Worm (Caenorhabditis elegans): ENCODE measurements around the gene ugt-20.
A peak's percentile ranks its signal among the peaks of the same experiment; 100 is the strongest.

DNA sequence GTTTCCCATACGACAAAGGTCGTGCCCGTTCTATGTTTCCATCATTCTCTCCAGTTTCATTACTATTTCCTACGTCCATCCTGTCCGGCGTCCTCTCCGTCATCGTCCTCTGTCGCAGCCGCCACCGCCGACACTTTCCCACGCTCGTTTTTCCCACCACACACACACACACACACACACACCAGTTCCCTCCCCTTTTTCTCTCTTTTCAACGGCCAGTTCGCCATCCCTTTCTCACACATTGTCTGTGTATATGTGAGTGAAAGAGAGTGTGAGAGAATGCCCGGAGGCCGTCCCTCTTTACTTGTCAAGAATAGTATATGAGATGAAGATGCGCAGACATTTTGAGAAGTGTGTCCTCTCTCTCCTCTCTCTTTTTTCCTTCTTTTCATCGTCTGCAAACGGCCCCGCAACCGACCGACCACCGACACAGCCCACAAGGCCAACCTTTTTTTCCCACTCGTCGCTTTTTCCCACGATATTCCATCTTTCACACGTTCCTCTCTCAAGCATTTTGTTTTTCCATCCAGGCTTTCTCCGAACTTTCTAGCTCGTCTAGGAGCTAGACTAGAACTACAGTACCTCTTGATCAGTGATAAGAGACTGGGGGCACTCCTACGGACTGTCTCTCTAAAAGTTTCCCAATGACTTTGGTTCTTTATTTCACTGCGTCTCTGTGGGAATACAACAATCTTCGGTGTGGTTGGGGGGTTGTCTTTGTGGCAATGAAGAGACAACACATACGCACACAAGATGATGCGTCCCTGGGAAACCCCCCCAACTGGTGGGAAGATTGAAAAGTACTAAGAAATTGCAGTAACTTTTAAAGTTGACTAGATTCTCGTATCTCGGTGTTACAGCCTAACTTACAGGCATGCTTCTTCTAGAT, 13.9 kb upstream of the ugt-20 start:
- TF ChIP-seq nhr-237 (tag; optimal IDR thresholded peaks at IDR 0.05): no peak
- peak; percentile 74 for TF ChIP-seq lin-13 (GFP tag; optimal IDR thresholded peaks at IDR 0.05)
- peak; percentile 95 for TF ChIP-seq nhr-25 (tag; optimal IDR thresholded peaks at IDR 0.05)
- TF ChIP-seq aly-2 (tag; optimal IDR thresholded peaks at IDR 0.05): no peak
